Fruit fly (Drosophila melanogaster) whole organism, embryonic: Measurements from ENCODE around the gene Tet.

Experiments used
- Atf-2 ChIP-seq: fragments of 200-800 bp; sonication (Bioruptor generic); optimal IDR thresholded peaks from 2 replicates; lab custom pipeline; 2016; ENCODE audit warnings: missing biosample characterization, missing genetic modification characterization
- CG10462 ChIP-seq: fragments of 200-800 bp; sonication (Bioruptor generic); optimal IDR thresholded peaks from 2 replicates; lab custom pipeline; 2016; ENCODE audit warnings: missing biosample characterization, missing genetic modification characterization
- CG11247 ChIP-seq: fragments of 200-800 bp; sonication (Bioruptor generic); IDR thresholded peaks from 2 replicates; pipeline ENCODE4 v1.3.6; 2022; ENCODE audit warnings: missing biosample characterization, missing genetic modification characterization
- CG11560 ChIP-seq: fragments of 200-800 bp; sonication (Bioruptor generic); IDR thresholded peaks from 3 replicates; pipeline ENCODE4 v1.3.6; 2022; ENCODE audit warnings: missing biosample characterization, missing genetic modification characterization
- CG12155 ChIP-seq: fragments of 200-800 bp; sonication (Bioruptor generic); optimal IDR thresholded peaks from 3 replicates; lab custom pipeline; 2016; ENCODE audit warnings: missing biosample characterization, missing genetic modification characterization
- CG14710 ChIP-seq: fragments of 200-800 bp; sonication (Bioruptor generic); optimal IDR thresholded peaks from 3 replicates; lab custom pipeline; 2019; ENCODE audit warnings: missing biosample characterization, mild to moderate bottlenecking, missing genetic modification characterization, moderate library complexity
- CG15696 ChIP-seq: fragments of 200-800 bp; sonication (Bioruptor generic); optimal IDR thresholded peaks from 2 replicates; lab custom pipeline; 2019; ENCODE audit warnings: missing biosample characterization, mild to moderate bottlenecking, missing genetic modification characterization, moderate library complexity
- CG2712 ChIP-seq: fragments of 200-800 bp; optimal IDR thresholded peaks from 3 replicates; lab custom pipeline; 2019; ENCODE audit warnings: missing biosample characterization, mild to moderate bottlenecking, missing genetic modification characterization, moderate library complexity
- CG2889 ChIP-seq: fragments of 200-800 bp; sonication (Bioruptor generic); IDR thresholded peaks from 3 replicates; pipeline ENCODE4 v1.3.6; 2022; ENCODE audit warnings: missing biosample characterization, missing genetic modification characterization
- CG30020 ChIP-seq: fragments of 200-800 bp; optimal IDR thresholded peaks from 2 replicates; lab custom pipeline; 2019; ENCODE audit warnings: missing biosample characterization, mild to moderate bottlenecking, missing genetic modification characterization, moderate library complexity
- CG32772 ChIP-seq: fragments of 200-800 bp; sonication (Bioruptor generic); IDR thresholded peaks from 2 replicates; pipeline ENCODE4 v1.3.6; 2022; ENCODE audit warnings: missing biosample characterization, missing genetic modification characterization
- CG3281 ChIP-seq: fragments of 200-800 bp; sonication (Bioruptor generic); optimal IDR thresholded peaks from 3 replicates; lab custom pipeline; 2017; ENCODE audit warnings: missing biosample characterization, mild to moderate bottlenecking, missing genetic modification characterization
- CG3407 ChIP-seq: fragments of 200-800 bp; sonication (Bioruptor generic); optimal IDR thresholded peaks from 2 replicates; lab custom pipeline; 2018; ENCODE audit warnings: missing biosample characterization, mild to moderate bottlenecking, missing genetic modification characterization
- CG4282 ChIP-seq: fragments of 200-800 bp; sonication (Bioruptor generic); optimal IDR thresholded peaks from 2 replicates; lab custom pipeline; 2016; ENCODE audit warnings: missing biosample characterization, missing genetic modification characterization
- CG4404 ChIP-seq: fragments of 200-800 bp; sonication (Bioruptor generic); IDR thresholded peaks from 2 replicates; pipeline ENCODE4 v1.3.6; 2022; ENCODE audit warnings: missing biosample characterization, missing genetic modification characterization
- CG6813 ChIP-seq: fragments of 200-800 bp; sonication (Bioruptor generic); optimal IDR thresholded peaks from 2 replicates; lab custom pipeline; 2017; ENCODE audit warnings: missing biosample characterization, missing genetic modification characterization, mild to moderate bottlenecking, moderate library complexity, missing genetic modification reagents
- CG7556 ChIP-seq: fragments of 200-800 bp; sonication (Bioruptor generic); optimal IDR thresholded peaks from 2 replicates; lab custom pipeline; 2017; ENCODE audit warnings: missing biosample characterization, mild to moderate bottlenecking, missing genetic modification characterization
- CG7928 ChIP-seq: fragments of 200-800 bp; sonication (Bioruptor generic); optimal IDR thresholded peaks from 2 replicates; lab custom pipeline; 2017; ENCODE audit warnings: missing biosample characterization, mild to moderate bottlenecking, missing genetic modification characterization
- CG8765 ChIP-seq: fragments of 200-800 bp; sonication (Bioruptor generic); IDR thresholded peaks from 2 replicates; pipeline ENCODE4 v1.3.6; 2022; ENCODE audit warnings: missing biosample characterization, missing genetic modification characterization
- CG9609 ChIP-seq: fragments of 200-800 bp; sonication (Bioruptor generic); optimal IDR thresholded peaks from 3 replicates; lab custom pipeline; 2016; ENCODE audit warnings: missing biosample characterization, missing genetic modification characterization
- Dad ChIP-seq: fragments of 200-800 bp; sonication (Bioruptor generic); optimal IDR thresholded peaks from 3 replicates; lab custom pipeline; 2016; ENCODE audit warnings: missing biosample characterization, missing genetic modification characterization
- Dip3 ChIP-seq: fragments of 200-800 bp; sonication (Bioruptor generic); optimal IDR thresholded peaks from 3 replicates; lab custom pipeline; 2016; ENCODE audit warnings: missing biosample characterization, missing genetic modification characterization
- Ets97D ChIP-seq: fragments of 200-800 bp; sonication (Bioruptor generic); optimal IDR thresholded peaks from 3 replicates; lab custom pipeline; 2016; ENCODE audit warnings: missing biosample characterization, missing genetic modification characterization
- Hr78 ChIP-seq, 2 experiments: fragments of 200-800 bp in 1 of 2; fragments of >200 bp in 1 of 2; sonication (Bioruptor generic) in 1 of 2; optimal IDR thresholded peaks; 2 replicates each; lab custom pipeline; 2017 to 2019; ENCODE audit warnings: missing biosample characterization in 2 of 2, missing genetic modification characterization in 2 of 2, mild to moderate bottlenecking in 1 of 2, moderate library complexity in 1 of 2
- Mad ChIP-seq: fragments of 200-800 bp; sonication (Bioruptor generic); optimal IDR thresholded peaks from 2 replicates; lab custom pipeline; 2016; ENCODE audit warnings: missing biosample characterization, missing genetic modification characterization
- NC2β ChIP-seq: fragments of 200-800 bp; sonication (Bioruptor generic); optimal IDR thresholded peaks from 2 replicates; lab custom pipeline; 2016; ENCODE audit warnings: missing biosample characterization, missing genetic modification characterization
- Neu2 ChIP-seq: fragments of 200-800 bp; sonication (Bioruptor generic); optimal IDR thresholded peaks from 3 replicates; lab custom pipeline; 2016; ENCODE audit warnings: missing biosample characterization, missing genetic modification characterization, borderline replicate concordance
- Ravus ChIP-seq: fragments of 200-800 bp; sonication (Bioruptor generic); IDR thresholded peaks from 2 replicates; pipeline ENCODE4 v1.3.6; 2022; ENCODE audit warnings: missing biosample characterization, missing genetic modification characterization
- Tbp ChIP-seq: fragments of >200 bp; optimal IDR thresholded peaks from 2 replicates; lab custom pipeline; 2018; ENCODE audit warnings: missing biosample characterization, missing genetic modification characterization
- aop ChIP-seq: fragments of 200-800 bp; sonication (Bioruptor generic); IDR thresholded peaks from 2 replicates; pipeline ENCODE4 v1.3.6; 2022; ENCODE audit warnings: missing biosample characterization, missing genetic modification characterization
- caup ChIP-seq: fragments of 200-800 bp; sonication (Bioruptor generic); optimal IDR thresholded peaks from 3 replicates; lab custom pipeline; 2017; ENCODE audit warnings: missing biosample characterization, mild to moderate bottlenecking, missing genetic modification characterization, moderate library complexity; ENCODE audit not compliant: severe bottlenecking
- crol ChIP-seq: fragments of 200-800 bp; sonication (Bioruptor generic); IDR thresholded peaks from 2 replicates; pipeline ENCODE4 v1.3.6; 2022; ENCODE audit warnings: missing biosample characterization, missing genetic modification characterization
- ewg ChIP-seq: fragments of 200-800 bp; sonication (Bioruptor generic); optimal IDR thresholded peaks from 3 replicates; lab custom pipeline; 2017; ENCODE audit warnings: mild to moderate bottlenecking, missing biosample characterization, missing genetic modification reagents, missing genetic modification characterization
- fru ChIP-seq: fragments of >200 bp; optimal IDR thresholded peaks from 2 replicates; lab custom pipeline; 2017
- ftz-f1 ChIP-seq: fragments of 200-800 bp; sonication (Bioruptor generic); optimal IDR thresholded peaks from 2 replicates; lab custom pipeline; 2016; ENCODE audit warnings: missing biosample characterization, missing genetic modification characterization
- fu2 ChIP-seq: fragments of 200-800 bp; sonication (Bioruptor generic); optimal IDR thresholded peaks from 2 replicates; lab custom pipeline; 2016; ENCODE audit warnings: missing biosample characterization, missing genetic modification characterization
- hb ChIP-seq: fragments of 200-800 bp; sonication (Bioruptor generic); IDR thresholded peaks from 3 replicates; pipeline ENCODE4 v1.3.6; 2022; ENCODE audit warnings: missing biosample characterization, missing genetic modification characterization; ENCODE audit not compliant: partially characterized antibody
- lab ChIP-seq: fragments of 200-800 bp; sonication (Bioruptor generic); optimal IDR thresholded peaks from 3 replicates; lab custom pipeline; 2017; ENCODE audit warnings: missing biosample characterization, missing genetic modification characterization, mild to moderate bottlenecking, moderate library complexity, missing genetic modification reagents
- maf-S ChIP-seq: fragments of 200-800 bp; sonication (Bioruptor generic); optimal IDR thresholded peaks from 2 replicates; lab custom pipeline; 2016; ENCODE audit warnings: missing biosample characterization, missing genetic modification characterization
- pfk ChIP-seq: fragments of 200-800 bp; sonication (Bioruptor generic); optimal IDR thresholded peaks from 2 replicates; lab custom pipeline; 2018; ENCODE audit warnings: missing biosample characterization, mild to moderate bottlenecking, missing genetic modification characterization, moderate library complexity
- rib ChIP-seq: fragments of 200-800 bp; sonication (Bioruptor generic); IDR thresholded peaks from 2 replicates; pipeline ENCODE4 v1.3.6; 2022; ENCODE audit warnings: missing biosample characterization, missing genetic modification characterization
- ro ChIP-seq: fragments of 200-800 bp; sonication (Bioruptor generic); IDR thresholded peaks from 2 replicates; pipeline ENCODE4 v1.3.6; 2022; ENCODE audit warnings: missing biosample characterization, missing genetic modification characterization
- sd ChIP-seq: fragments of 200-800 bp; sonication (Bioruptor generic); optimal IDR thresholded peaks from 3 replicates; lab custom pipeline; 2018; ENCODE audit warnings: missing biosample characterization, mild to moderate bottlenecking, missing genetic modification characterization, moderate library complexity
- sens-2 ChIP-seq: fragments of 200-800 bp; sonication (Bioruptor generic); IDR thresholded peaks from 2 replicates; pipeline ENCODE4 v1.3.6; 2022; ENCODE audit warnings: missing biosample characterization, missing genetic modification characterization
- sima ChIP-seq: fragments of 200-800 bp; sonication (Bioruptor generic); optimal IDR thresholded peaks from 2 replicates; lab custom pipeline; 2016; ENCODE audit warnings: missing biosample characterization, missing genetic modification characterization
- slp2 ChIP-seq: fragments of 200-800 bp; sonication (Bioruptor generic); optimal IDR thresholded peaks from 2 replicates; lab custom pipeline; 2016; ENCODE audit warnings: missing biosample characterization, missing genetic modification characterization
- tna ChIP-seq: fragments of 200-800 bp; sonication (Bioruptor generic); IDR thresholded peaks from 2 replicates; pipeline ENCODE4 v1.3.6; 2022; ENCODE audit warnings: missing biosample characterization, missing genetic modification characterization; ENCODE audit not compliant: partially characterized antibody
- trem ChIP-seq: fragments of 200-800 bp; optimal IDR thresholded peaks from 3 replicates; lab custom pipeline; 2019; ENCODE audit warnings: missing biosample characterization, mild to moderate bottlenecking, missing genetic modification characterization, moderate library complexity
- unc-4 ChIP-seq: fragments of 200-800 bp; sonication (Bioruptor generic); IDR thresholded peaks from 2 replicates; pipeline ENCODE4 v1.3.6; 2022; ENCODE audit warnings: missing biosample characterization, missing genetic modification characterization; ENCODE audit not compliant: partially characterized antibody
- wdn ChIP-seq: fragments of 200-800 bp; sonication (Bioruptor generic); IDR thresholded peaks from 2 replicates; pipeline ENCODE4 v1.3.6; 2022; ENCODE audit warnings: missing biosample characterization, missing genetic modification characterization
- zen ChIP-seq: fragments of 200-800 bp; sonication (Bioruptor generic); optimal IDR thresholded peaks from 3 replicates; lab custom pipeline; 2018; ENCODE audit warnings: missing biosample characterization, mild to moderate bottlenecking, missing genetic modification characterization, moderate library complexity

The Tet gene

dm6 chr3L:2805956-2806527, 72.9 kb downstream of the Tet start (continued):
- TF ChIP-seq fu2 (no peak), CG30020 (tag; lab: Kevin White, UChicago) (no peak), sens-2 (GFP tag; lab: Robert Waterston, UW) (0 out of 2 replicates have a peak, but pooled peaks have one; percentile 41), CG2889 (GFP tag; lab: Robert Waterston, UW) (peak; percentile 51; the same call in 1 of the 3 replicates), Tbp (GFP tag; lab: Kevin White, UChicago) (no peak), unc-4 (GFP tag; lab: Robert Waterston, UW) (no peak), CG8765 (GFP tag; lab: Robert Waterston, UW) (peak; percentile 68; the same call in 1 of the 2 replicates), Ravus (GFP tag; lab: Robert Waterston, UW) (peak; percentile 57), Ets97D (GFP tag; lab: Kevin White, UChicago) (peak; percentile 4), NC2β (GFP tag; lab: Kevin White, UChicago) (no peak), aop (GFP tag; lab: Robert Waterston, UW) (no peak), Mad (no peak), CG6813 (peak; percentile 60), CG11247 (GFP tag; lab: Robert Waterston, UW) (peak; percentile 88), CG32772 (GFP tag; lab: Robert Waterston, UW) (peak; percentile 87), rib (GFP tag; lab: Robert Waterston, UW) (peak; percentile 86), crol (GFP tag; lab: Robert Waterston, UW) (peak; percentile 43; the same call in 1 of the 2 replicates), CG7928 (GFP tag; lab: Kevin White, UChicago) (no peak), CG4404 (peak; percentile 75), CG14710 (tag; lab: Kevin White, UChicago) (peak; percentile 61), Atf-2 (GFP tag; lab: Kevin White, UChicago) (no peak), CG12155 (GFP tag; lab: Kevin White, UChicago) (peak; percentile 1), CG15696 (tag; lab: Kevin White, UChicago) (peak; percentile 50), sima (GFP tag; lab: Kevin White, UChicago) (no peak), maf-S (GFP tag; lab: Kevin White, UChicago) (no peak), pfk (GFP tag; lab: Kevin White, UChicago) (no peak), CG4282 (GFP tag; lab: Kevin White, UChicago) (no peak), tna (GFP tag; lab: Robert Waterston, UW) (no peak), CG9609 (GFP tag; lab: Kevin White, UChicago) (no peak), ewg (GFP tag; lab: Kevin White, UChicago) (peak; percentile 28), lab (GFP tag; lab: Kevin White, UChicago) (peak; percentile 78), fru (lab: Kevin White, UChicago) (no peak), wdn (no peak), CG10462 (GFP tag; lab: Kevin White, UChicago) (no peak), ro (peak; percentile 64), CG7556 (peak; percentile 28), CG3281 (peak; percentile 45), CG3407 (GFP tag; lab: Kevin White, UChicago) (peak; percentile 12), trem (tag; lab: Kevin White, UChicago) (peak; percentile 42), zen (peak; percentile 75), CG11560 (tag; lab: Robert Waterston, UW) (no peak), Hr78 (GFP tag; optimal IDR thresholded peaks at IDR 0.05; lab: Kevin White, UChicago) (peak in 1 of 2 experiments; percentile 45), Neu2 (GFP tag; lab: Kevin White, UChicago) (no peak), sd (tag; lab: Kevin White, UChicago) (peak; percentile 82), Dad (GFP tag; lab: Kevin White, UChicago) (peak; percentile 57), caup (GFP tag; lab: Kevin White, UChicago) (peak; percentile 32), hb (no peak), Dip3 (GFP tag; lab: Kevin White, UChicago) (no peak), slp2 (peak; percentile 36), CG2712 (tag; lab: Kevin White, UChicago) (peak; percentile 88), ftz-f1 (GFP tag; lab: Kevin White, UChicago) (no peak)
